Worm (Caenorhabditis elegans): ENCODE data around the gene R09E10.13.

R09E10.13 gene

DNA sequence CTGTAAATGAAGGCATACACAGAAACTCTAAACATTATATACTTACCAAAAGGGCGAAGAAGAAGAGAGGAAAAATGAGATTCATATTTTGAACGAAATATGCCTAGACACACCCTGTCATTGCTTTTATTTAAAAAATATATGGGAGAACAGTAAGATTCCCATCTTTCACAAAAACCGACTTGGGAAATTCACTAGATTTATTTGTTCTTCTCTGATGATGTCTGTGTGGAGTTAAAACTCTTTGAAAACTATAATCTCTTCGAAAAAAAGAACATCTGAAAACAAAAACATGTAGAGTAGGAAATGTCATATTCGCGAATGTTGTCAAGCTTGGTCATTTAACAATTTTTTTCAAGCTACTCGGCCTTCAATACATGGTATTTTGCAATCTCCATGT lies 15.4 kb upstream of the R09E10.13 start, which contains the start of gene R09E10.8:
R09E10.8 (minus strand) TSS at position 101 of the 400 bp plus-strand sequence.
- TF ChIP-seq nhr-23 (tag; optimal IDR thresholded peaks at IDR 0.05) (no peak), nhr-6 (tag; optimal IDR thresholded peaks at IDR 0.05) (no peak), fos-1 (tag; optimal IDR thresholded peaks at IDR 0.05) (no peak), unc-55 (GFP tag; optimal IDR thresholded peaks at IDR 0.05) (no peak), mdl-1 (tag; optimal IDR thresholded peaks at IDR 0.05) (no peak), unc-39 (tag; optimal IDR thresholded peaks at IDR 0.05) (no peak), egl-27 (tag; optimal IDR thresholded peaks at IDR 0.05) (no peak), nhr-11 (tag; optimal IDR thresholded peaks at IDR 0.05) (no peak), snpc-4 (tag; optimal IDR thresholded peaks at IDR 0.05) (no peak)

DNA sequence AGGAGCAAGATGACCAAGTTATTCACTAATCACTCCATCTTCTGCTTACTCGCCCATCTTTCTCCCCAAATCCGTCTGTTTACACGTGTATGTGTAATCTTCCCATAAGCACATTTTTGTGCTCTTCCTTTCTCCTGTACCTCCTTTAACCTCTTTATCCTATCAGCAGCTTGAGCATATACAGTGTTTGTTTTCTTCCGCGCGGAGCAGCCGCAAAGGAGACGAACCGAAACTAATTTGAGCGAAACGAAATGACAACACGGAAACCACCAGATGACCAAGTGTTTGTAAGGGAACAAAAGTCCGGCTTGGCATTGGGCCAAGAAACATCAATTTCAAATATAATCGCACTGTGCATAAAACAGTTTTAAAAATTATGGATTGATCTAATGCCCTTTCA lies 9.4 kb upstream of the R09E10.13 start:
- TF ChIP-seq C34F6.9 (tag; optimal IDR thresholded peaks at IDR 0.05) (no peak), mab-5 (tag; optimal IDR thresholded peaks at IDR 0.05) (no peak), lin-39 (tag; optimal IDR thresholded peaks at IDR 0.05) (no peak), blmp-1 (tag; optimal IDR thresholded peaks at IDR 0.05; ENCODE audit: insufficient read depth) (no peak)

DNA sequence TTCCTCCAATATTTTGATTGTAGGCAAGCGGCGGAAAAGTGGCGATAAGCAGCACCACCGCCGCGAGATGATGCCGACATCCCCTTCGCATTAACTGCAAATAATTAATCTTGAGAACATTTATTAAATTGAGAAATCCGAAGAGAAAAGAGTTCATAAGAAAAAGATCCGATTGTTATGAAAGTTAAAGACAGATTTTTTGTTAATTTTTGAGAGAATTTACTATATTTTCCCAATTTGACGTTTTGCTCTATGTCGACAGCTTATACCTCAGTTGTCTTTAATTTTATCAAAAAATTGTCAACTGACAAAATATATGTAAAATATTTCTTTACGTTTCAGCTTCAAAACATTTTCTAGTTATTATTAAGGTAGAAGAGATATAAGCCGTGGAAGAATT lies 7.3 kb upstream of the R09E10.13 start, which contains the start of gene R09E10.5:
R09E10.5 (minus strand) TSS at position 101 of the 400 bp plus-strand sequence.
- TF ChIP-seq nhr-21 (tag; optimal IDR thresholded peaks at IDR 0.05) (no peak), lsy-2 (tag; optimal IDR thresholded peaks at IDR 0.05) (no peak), unc-55 (GFP tag; optimal IDR thresholded peaks at IDR 0.05) (no peak), nhr-237 (tag; optimal IDR thresholded peaks at IDR 0.05) (no peak), C34F6.9 (tag; optimal IDR thresholded peaks at IDR 0.05) (no peak), F13H6.1 (tag; optimal IDR thresholded peaks at IDR 0.05) (no peak), snpc-4 (tag; optimal IDR thresholded peaks at IDR 0.05) (no peak), ama-1 (optimal IDR thresholded peaks at IDR 0.05) (no peak), dmd-4 (tag; optimal IDR thresholded peaks at IDR 0.05) (no peak)

DNA sequence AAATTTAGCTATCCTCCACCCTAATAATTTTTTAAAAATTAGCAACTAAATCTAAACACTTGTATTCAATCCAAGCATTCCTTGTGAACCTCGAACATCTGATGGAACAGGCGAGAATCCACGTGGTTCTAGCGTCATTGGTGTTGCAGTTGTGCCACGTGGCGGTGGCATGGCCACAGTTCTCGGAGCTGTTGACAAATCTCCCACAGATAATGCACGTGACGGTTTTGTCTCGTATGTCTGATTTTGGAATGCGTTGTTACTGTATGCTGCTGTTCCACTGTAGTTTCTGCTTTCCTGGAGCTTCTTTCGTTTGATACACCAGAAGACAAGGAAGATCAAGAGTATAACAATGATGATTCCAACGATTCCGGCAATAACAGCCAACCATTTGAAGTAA lies 1.1 kb upstream of the R09E10.13 start:
- TF ChIP-seq fos-1 (tag; optimal IDR thresholded peaks at IDR 0.05) (no peak), zag-1 (tag; optimal IDR thresholded peaks at IDR 0.05) (no peak), sma-3 (GFP tag; optimal IDR thresholded peaks at IDR 0.05) (no peak), nhr-11 (tag; optimal IDR thresholded peaks at IDR 0.05) (no peak), gmeb-1 (tag; optimal IDR thresholded peaks at IDR 0.05) (no peak), C34F6.9 (tag; optimal IDR thresholded peaks at IDR 0.05) (no peak), unc-39 (tag; optimal IDR thresholded peaks at IDR 0.05) (no peak), aly-2 (tag; optimal IDR thresholded peaks at IDR 0.05) (no peak), egl-27 (tag; optimal IDR thresholded peaks at IDR 0.05) (no peak), nhr-12 (tag; optimal IDR thresholded peaks at IDR 0.05) (no peak), sem-4 (tag; optimal IDR thresholded peaks at IDR 0.05) (no peak), ztf-11 (tag; optimal IDR thresholded peaks at IDR 0.05) (no peak), Y55F3AM.14 (GFP tag; optimal IDR thresholded peaks at IDR 0.05) (no peak), ztf-4 (tag; optimal IDR thresholded peaks at IDR 0.05) (no peak), nhr-25 (tag; optimal IDR thresholded peaks at IDR 0.05) (no peak), lin-13 (GFP tag; optimal IDR thresholded peaks at IDR 0.05) (no peak)

DNA sequence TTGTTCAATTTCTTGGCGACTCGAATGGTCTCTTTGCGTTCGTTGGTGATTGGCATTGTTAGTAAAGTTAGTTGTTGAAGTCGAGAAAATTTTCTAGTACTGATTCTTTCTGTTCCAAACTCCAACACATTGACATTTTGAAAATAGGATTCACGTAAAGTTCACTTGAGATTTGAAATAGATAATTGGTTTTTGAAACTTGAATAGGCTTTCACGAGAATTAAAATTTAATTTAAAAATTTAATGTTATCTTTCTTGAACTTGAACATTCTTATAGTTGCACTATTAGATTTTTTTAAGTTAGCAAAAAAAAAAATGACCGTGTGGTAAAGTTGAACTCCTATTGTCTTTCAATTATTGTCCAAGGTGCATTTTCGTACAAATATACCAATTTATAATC lies 914 bp downstream of the R09E10.13 start, which contains the start of gene R09E10.6:
R09E10.6 (minus strand) TSS at position 101 of the 400 bp plus-strand sequence.
- TF ChIP-seq mab-5 (tag; optimal IDR thresholded peaks at IDR 0.05) (no peak), nhr-12 (tag; optimal IDR thresholded peaks at IDR 0.05) (no peak), fos-1 (tag; optimal IDR thresholded peaks at IDR 0.05) (no peak), zag-1 (tag; optimal IDR thresholded peaks at IDR 0.05) (no peak), nhr-77 (tag; optimal IDR thresholded peaks at IDR 0.05) (no peak), nhr-10 (tag; optimal IDR thresholded peaks at IDR 0.05) (no peak), skn-1 (tag; optimal IDR thresholded peaks at IDR 0.05) (no peak), egl-27 (tag; optimal IDR thresholded peaks at IDR 0.05) (no peak), nhr-11 (tag; optimal IDR thresholded peaks at IDR 0.05) (no peak), elt-3 (tag; optimal IDR thresholded peaks at IDR 0.05) (no peak), nhr-21 (tag; optimal IDR thresholded peaks at IDR 0.05) (no peak), elt-1 (tag; optimal IDR thresholded peaks at IDR 0.05) (no peak), unc-62 (GFP tag; optimal IDR thresholded peaks at IDR 0.05) (no peak), ZK546.5 (tag; optimal IDR thresholded peaks at IDR 0.05) (no peak)
